Fruit fly (Drosophila melanogaster): ENCODE results near the gene CG18508.

- no peak for TF ChIP-seq OdsH (GFP tag; optimal IDR thresholded peaks at IDR 0.05)
- no peak for TF ChIP-seq CG6854 (GFP tag; optimal IDR thresholded peaks at IDR 0.05)
- TF ChIP-seq Hr39 (GFP tag; optimal IDR thresholded peaks at IDR 0.05): no peak
- no peak for TF ChIP-seq CG11902 (GFP tag; optimal IDR thresholded peaks at IDR 0.05)
- no peak for TF ChIP-seq Ets21C (GFP tag; optimal IDR thresholded peaks at IDR 0.05)
- no peak for TF ChIP-seq Eip75B (GFP tag; optimal IDR thresholded peaks at IDR 0.05)
- TF ChIP-seq eg (GFP tag; IDR thresholded peaks at IDR 0.05): no peak
These were observed 1.4 kb upstream of the CG18508 start, which contains the start of gene Fcp3C for dm6 chrX:3174374-3174773.
